Fruit fly (Drosophila melanogaster) whole organism, adult: ENCODE data around the gene Prosbeta2R2.

Experiments
- CG11617 ChIP-seq: fragments of 200-800 bp; sonication (Bioruptor generic); optimal IDR thresholded peaks from 2 replicates; lab custom pipeline; 2017; ENCODE audit warnings: mild to moderate bottlenecking, missing biosample characterization, missing genetic modification reagents, missing genetic modification characterization
- CG12768 ChIP-seq: fragments of 200-800 bp; sonication (Bioruptor generic); optimal IDR thresholded peaks from 2 replicates; lab custom pipeline; 2017; ENCODE audit warnings: missing biosample characterization, missing genetic modification characterization, mild to moderate bottlenecking, moderate library complexity, missing genetic modification reagents
- CG14711 ChIP-seq: fragments of 200-800 bp; sonication (Bioruptor generic); optimal IDR thresholded peaks from 2 replicates; lab custom pipeline; 2018; ENCODE audit warnings: missing biosample characterization, mild to moderate bottlenecking, missing genetic modification characterization, moderate library complexity
- CG1620 ChIP-seq: fragments of 200-800 bp; sonication (Bioruptor generic); optimal IDR thresholded peaks from 2 replicates; lab custom pipeline; 2016; ENCODE audit warnings: missing biosample characterization, missing genetic modification characterization
- CG33017 ChIP-seq: fragments of 200-800 bp; sonication (Bioruptor generic); optimal IDR thresholded peaks from 2 replicates; lab custom pipeline; 2018; ENCODE audit warnings: missing biosample characterization, mild to moderate bottlenecking, missing genetic modification characterization, moderate library complexity
- CG5204 ChIP-seq: fragments of 200-800 bp; sonication (Bioruptor generic); optimal IDR thresholded peaks from 2 replicates; lab custom pipeline; 2016; ENCODE audit warnings: missing biosample characterization, missing genetic modification characterization
- CG7045 ChIP-seq: fragments of 200-800 bp; sonication (Bioruptor generic); optimal IDR thresholded peaks from 2 replicates; lab custom pipeline; 2017; ENCODE audit warnings: missing biosample characterization, mild to moderate bottlenecking, missing genetic modification characterization
- CG7101 ChIP-seq: fragments of 200-800 bp; sonication (Bioruptor generic); optimal IDR thresholded peaks from 2 replicates; lab custom pipeline; 2018; ENCODE audit warnings: missing biosample characterization, mild to moderate bottlenecking, missing genetic modification characterization, moderate library complexity
- Clk ChIP-seq: fragments of 200-800 bp; sonication (Bioruptor generic); optimal IDR thresholded peaks from 2 replicates; lab custom pipeline; 2017; ENCODE audit warnings: missing biosample characterization, missing genetic modification characterization
- Crg-1 ChIP-seq: fragments of 200-800 bp; sonication (Bioruptor generic); optimal IDR thresholded peaks from 2 replicates; lab custom pipeline; 2016; ENCODE audit warnings: missing biosample characterization, missing genetic modification characterization
- Hr96 ChIP-seq: fragments of 200-800 bp; sonication (Bioruptor generic); optimal IDR thresholded peaks from 2 replicates; lab custom pipeline; 2016; ENCODE audit warnings: missing biosample characterization, missing genetic modification characterization
- Mnt ChIP-seq: fragments of 200-800 bp; sonication (Bioruptor generic); optimal IDR thresholded peaks from 2 replicates; lab custom pipeline; 2016; ENCODE audit warnings: missing biosample characterization, mild to moderate bottlenecking, missing genetic modification characterization
- bab1 ChIP-seq: fragments of 200-800 bp; sonication (Bioruptor generic); optimal IDR thresholded peaks from 3 replicates; lab custom pipeline; 2019; ENCODE audit warnings: missing biosample characterization, mild to moderate bottlenecking, missing genetic modification characterization, moderate library complexity
- cic ChIP-seq: fragments of 200-800 bp; sonication (Bioruptor generic); optimal IDR thresholded peaks from 2 replicates; lab custom pipeline; 2017; ENCODE audit warnings: missing biosample characterization, mild to moderate bottlenecking, missing genetic modification characterization, moderate library complexity
- cnc ChIP-seq, 2 experiments: fragments of >200 bp; optimal IDR thresholded peaks; 2 replicates each; lab custom pipeline; 2017
- kay ChIP-seq: fragments of 200-800 bp; sonication (Bioruptor generic); peaks from one replicate; lab custom pipeline; 2016; ENCODE audit warnings: missing biosample characterization, missing genetic modification characterization, borderline replicate concordance
- ovo ChIP-seq: fragments of 200-800 bp; sonication (Bioruptor generic); optimal IDR thresholded peaks from 2 replicates; lab custom pipeline; 2016; ENCODE audit warnings: missing biosample characterization, missing genetic modification characterization
- pad ChIP-seq: fragments of 200-800 bp; sonication (Bioruptor generic); optimal IDR thresholded peaks from 3 replicates; lab custom pipeline; 2017; ENCODE audit warnings: missing biosample characterization, missing genetic modification characterization, mild to moderate bottlenecking, moderate library complexity, missing genetic modification reagents
- tj ChIP-seq: fragments of 200-800 bp; sonication (Bioruptor generic); optimal IDR thresholded peaks from 3 replicates; lab custom pipeline; 2017; ENCODE audit warnings: missing biosample characterization, mild to moderate bottlenecking, missing genetic modification characterization, moderate library complexity
- toe ChIP-seq: fragments of 200-800 bp; sonication (Bioruptor generic); optimal IDR thresholded peaks from 2 replicates; lab custom pipeline; 2016; ENCODE audit warnings: missing biosample characterization, missing genetic modification characterization

Gene Prosbeta2R2

DNA sequence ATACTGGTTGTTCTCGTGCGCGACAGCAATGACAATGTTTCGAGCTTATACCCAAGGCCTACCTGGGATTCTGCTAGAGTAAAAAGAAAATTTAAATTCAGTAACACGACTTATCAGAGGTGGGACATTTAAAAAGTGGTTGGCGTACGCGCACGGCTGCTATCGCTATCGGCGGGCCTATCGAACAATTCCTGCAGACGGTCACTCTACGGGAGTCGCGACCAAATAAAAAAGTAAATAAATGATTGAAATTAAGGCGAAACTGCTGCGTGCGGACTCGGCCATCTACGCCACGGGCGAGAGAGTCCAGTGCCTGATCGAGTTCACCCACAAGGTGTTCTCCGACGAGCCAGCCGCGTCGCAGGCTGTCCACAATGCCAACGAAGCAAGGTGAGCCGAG lies at the start of gene Prosbeta2R2, which contains the start of gene CG1116:
Gene Prosbeta2R2, minus strand, starts transcription at position 63 of the 400 bp plus-strand sequence.
Gene CG1116, plus strand, starts transcription at position 192 of the 400 bp plus-strand sequence.
- TF ChIP-seq CG12768: no peak
- TF ChIP-seq bab1 (GFP tag; lab: Kevin White, UChicago): peak; percentile 11

DNA sequence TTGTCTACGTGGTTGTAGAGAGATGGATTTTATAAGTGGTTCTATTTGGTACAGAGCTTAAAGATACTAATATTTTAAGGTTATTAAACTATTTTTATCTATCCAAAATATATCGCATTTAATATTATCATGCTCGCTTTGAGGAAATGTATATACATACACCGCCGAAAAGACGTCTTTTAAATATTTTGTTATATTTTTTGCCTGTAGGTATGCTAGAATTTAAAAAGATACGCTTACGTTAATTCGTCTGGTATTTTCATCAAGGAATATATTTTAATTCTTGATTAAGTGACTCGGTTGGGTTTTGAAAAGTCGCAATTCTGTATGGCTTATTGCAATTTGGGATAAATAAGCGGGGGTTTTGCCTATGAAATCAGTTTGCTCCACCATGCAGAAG lies 49.2 kb upstream of the Prosbeta2R2 start:
- peak; percentile 87 for TF ChIP-seq kay (GFP tag; lab: Kevin White, UChicago)
- no peak for TF ChIP-seq CG7101 (tag; lab: Kevin White, UChicago)
- TF ChIP-seq bab1 (GFP tag; lab: Kevin White, UChicago): peak; percentile 3

DNA sequence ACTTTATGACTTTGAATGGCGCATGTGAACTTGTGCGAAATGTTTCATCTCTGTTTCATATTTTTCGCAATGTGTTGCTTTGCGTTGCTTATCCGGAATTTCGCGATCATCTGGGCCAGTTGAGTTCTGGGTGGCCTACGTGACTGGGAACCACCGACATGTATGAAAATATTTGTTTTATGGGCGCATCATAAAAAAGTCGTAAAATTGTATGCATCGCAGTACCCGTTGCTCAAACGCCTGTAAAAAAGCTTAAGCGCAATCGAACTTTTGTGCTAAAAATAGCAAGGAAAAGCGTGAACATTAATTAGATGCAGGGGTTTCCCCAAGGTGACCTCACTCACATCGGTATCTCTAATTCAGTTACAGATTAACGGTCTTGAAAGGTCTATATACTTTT lies 47.0 kb upstream of the Prosbeta2R2 start:
- TF ChIP-seq kay (GFP tag; lab: Kevin White, UChicago): no peak
- no peak for TF ChIP-seq tj (GFP tag; lab: Kevin White, UChicago)
- TF ChIP-seq ovo (GFP tag; lab: Kevin White, UChicago): no peak
- TF ChIP-seq toe (GFP tag; lab: Kevin White, UChicago): no peak
- no peak for TF ChIP-seq cic

- no peak for TF ChIP-seq CG5204
- TF ChIP-seq ovo (GFP tag; lab: Kevin White, UChicago): peak; percentile 75
- TF ChIP-seq Mnt (GFP tag; lab: Kevin White, UChicago): peak; percentile 52
- peak; percentile 83 for TF ChIP-seq kay (GFP tag; lab: Kevin White, UChicago)
- peak; percentile 27 for TF ChIP-seq CG12768
- no peak for TF ChIP-seq Crg-1
- TF ChIP-seq pad (GFP tag; lab: Kevin White, UChicago): peak; percentile 95
- no peak for TF ChIP-seq CG7045 (GFP tag; lab: Kevin White, UChicago)
- peak; percentile 39 for TF ChIP-seq CG7101 (tag; lab: Kevin White, UChicago)
- TF ChIP-seq Clk (GFP tag; lab: Kevin White, UChicago): no peak
- TF ChIP-seq cnc (optimal IDR thresholded peaks at IDR 0.05; lab: Kevin White, UChicago): no peak
- peak; percentile 66 for TF ChIP-seq Hr96 (GFP tag; lab: Kevin White, UChicago)
- TF ChIP-seq CG1620 (GFP tag; lab: Kevin White, UChicago): peak; percentile 29
- peak; percentile 23 for TF ChIP-seq bab1 (GFP tag; lab: Kevin White, UChicago)
- peak; percentile 22 for TF ChIP-seq CG33017 (tag; lab: Kevin White, UChicago)
- peak; percentile 77 for TF ChIP-seq cic
- TF ChIP-seq tj (GFP tag; lab: Kevin White, UChicago): peak; percentile 12
- peak; percentile 72 for TF ChIP-seq CG11617 (GFP tag; lab: Kevin White, UChicago)
- TF ChIP-seq CG14711 (tag; lab: Kevin White, UChicago): peak; percentile 1
- peak; percentile 18 for TF ChIP-seq toe (GFP tag; lab: Kevin White, UChicago)
Observed at dm6 chr3R:5264251-5265098, 45.1 kb upstream of the Prosbeta2R2 start.

- TF ChIP-seq cic (peak; percentile 87), ovo (GFP tag; lab: Kevin White, UChicago) (no peak), Clk (GFP tag; lab: Kevin White, UChicago) (no peak), Hr96 (GFP tag; lab: Kevin White, UChicago) (no peak), CG1620 (GFP tag; lab: Kevin White, UChicago) (no peak), CG11617 (GFP tag; lab: Kevin White, UChicago) (peak; percentile 60), CG7045 (GFP tag; lab: Kevin White, UChicago) (peak; percentile 12), CG5204 (no peak), CG7101 (tag; lab: Kevin White, UChicago) (peak; percentile 42), pad (GFP tag; lab: Kevin White, UChicago) (peak; percentile 97), tj (GFP tag; lab: Kevin White, UChicago) (no peak), kay (GFP tag; lab: Kevin White, UChicago) (peak; percentile 95), CG33017 (tag; lab: Kevin White, UChicago) (no peak), bab1 (GFP tag; lab: Kevin White, UChicago) (no peak), cnc (optimal IDR thresholded peaks at IDR 0.05; lab: Kevin White, UChicago) (no peak), Mnt (GFP tag; lab: Kevin White, UChicago) (peak; percentile 15), CG12768 (peak; percentile 7), toe (GFP tag; lab: Kevin White, UChicago) (no peak), Crg-1 (no peak), CG14711 (tag; lab: Kevin White, UChicago) (peak; percentile 50)
Observed at dm6 chr3R:5263311-5264250, 44.3 kb upstream of the Prosbeta2R2 start.

DNA sequence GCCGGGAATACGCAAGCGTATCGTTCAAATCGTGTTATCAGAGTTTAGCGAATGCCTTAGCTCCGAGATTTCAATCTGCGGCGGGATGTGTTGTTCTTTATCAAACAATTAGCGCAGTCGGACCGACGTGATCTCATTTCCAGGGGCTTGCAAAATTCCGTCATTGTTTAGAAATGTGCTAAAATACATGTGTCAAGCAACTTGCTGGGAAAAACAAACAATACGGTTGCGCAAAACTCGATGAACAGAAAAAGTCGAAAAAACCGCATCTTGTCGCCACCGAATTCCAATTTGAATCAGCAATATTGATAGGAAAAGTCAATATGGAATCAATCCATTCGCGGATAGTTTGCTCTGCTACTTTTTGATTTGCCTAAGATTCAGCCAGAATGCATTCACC lies 43.3 kb upstream of the Prosbeta2R2 start, which contains the start of gene Tim17a2:
Gene Tim17a2, minus strand, starts transcription at position 101 of the 400 bp plus-strand sequence.
- no peak for TF ChIP-seq tj (GFP tag; lab: Kevin White, UChicago)
- TF ChIP-seq Hr96 (GFP tag; lab: Kevin White, UChicago): no peak
- no peak for TF ChIP-seq CG11617 (GFP tag; lab: Kevin White, UChicago)
- TF ChIP-seq cnc (optimal IDR thresholded peaks at IDR 0.05; lab: Kevin White, UChicago): no peak
- TF ChIP-seq Mnt (GFP tag; lab: Kevin White, UChicago): no peak
